Worm (Caenorhabditis elegans) whole organism, L3 larva: ENCODE measurements around the gene R11G1.2.

Experiments
- R02D3.7 ChIP-seq: fragments of 150-350 bp; optimal IDR thresholded peaks from 2 replicates; lab custom pipeline; 2014; ENCODE audit warnings: missing biosample characterization, missing genetic modification characterization
- ZK546.5 ChIP-seq: sonication (generic microtip); optimal IDR thresholded peaks from 2 replicates; lab custom pipeline; 2017; ENCODE audit warnings: missing biosample characterization, missing genetic modification characterization
- ama-1 ChIP-seq: fragments of 150-350 bp; optimal IDR thresholded peaks from 2 replicates; lab custom pipeline; 2018
- ceh-16 ChIP-seq: sonication (generic microtip); optimal IDR thresholded peaks from 2 replicates; lab custom pipeline; 2017; ENCODE audit warnings: missing biosample characterization, missing genetic modification characterization
- ceh-28 ChIP-seq: fragments of 150-350 bp; optimal IDR thresholded peaks from 2 replicates; lab custom pipeline; 2014; ENCODE audit warnings: missing biosample characterization, missing genetic modification reagents, missing genetic modification characterization
- ceh-82 ChIP-seq: fragments of 150-350 bp; optimal IDR thresholded peaks from 2 replicates; lab custom pipeline; 2014; ENCODE audit warnings: missing biosample characterization, missing genetic modification characterization
- ceh-9 ChIP-seq: sonication (generic microtip); optimal IDR thresholded peaks from 2 replicates; lab custom pipeline; 2018; ENCODE audit warnings: missing biosample characterization, missing genetic modification characterization
- daf-12 ChIP-seq: fragments of 150-350 bp; optimal IDR thresholded peaks from 2 replicates; lab custom pipeline; 2014; ENCODE audit warnings: missing biosample characterization, missing genetic modification reagents, missing genetic modification characterization
- egl-27 ChIP-seq: sonication (generic microtip); optimal IDR thresholded peaks from 4 replicates; lab custom pipeline; 2017; ENCODE audit warnings: missing biosample characterization, missing genetic modification reagents, missing genetic modification characterization
- egl-5 ChIP-seq: fragments of 150-350 bp; optimal IDR thresholded peaks from 2 replicates; lab custom pipeline; 2017; ENCODE audit warnings: missing biosample characterization, missing genetic modification reagents, missing genetic modification characterization, inconsistent platforms
- elt-1 ChIP-seq: fragments of 150-350 bp; optimal IDR thresholded peaks from 2 replicates; lab custom pipeline; 2014; ENCODE audit warnings: missing biosample characterization, missing genetic modification characterization
- elt-2 ChIP-seq: sonication (generic microtip); optimal IDR thresholded peaks from 2 replicates; lab custom pipeline; 2016; ENCODE audit warnings: missing genetic modification reagents, mild to moderate bottlenecking, missing genetic modification characterization, missing compliant biosample characterization
- elt-3 ChIP-seq, 3 experiments: fragments of 150-350 bp in 1 of 3; sonication (generic microtip) in 2 of 3; optimal IDR thresholded peaks; 2 replicates in 2 of 3; 4 replicates in 1 of 3; lab custom pipeline; 2014 to 2017; ENCODE audit warnings: missing biosample characterization in 3 of 3, missing genetic modification characterization in 3 of 3
- eor-1 ChIP-seq, 2 experiments: fragments of 150-350 bp; optimal IDR thresholded peaks; 2 replicates each; lab custom pipeline; 2014 to 2018; ENCODE audit warnings: missing biosample characterization in 2 of 2, missing genetic modification characterization in 2 of 2
- fkh-2 ChIP-seq: fragments of 150-350 bp; optimal IDR thresholded peaks from 2 replicates; lab custom pipeline; 2014; ENCODE audit warnings: missing biosample characterization, missing genetic modification reagents, missing genetic modification characterization
- fos-1 ChIP-seq: fragments of 150-350 bp; optimal IDR thresholded peaks from 2 replicates; lab custom pipeline; 2014; ENCODE audit warnings: missing biosample characterization, missing genetic modification characterization
- hmg-11 ChIP-seq: sonication (generic microtip); optimal IDR thresholded peaks from 2 replicates; lab custom pipeline; 2016; ENCODE audit warnings: missing genetic modification characterization, missing compliant biosample characterization
- jun-1 ChIP-seq: fragments of 150-350 bp; optimal IDR thresholded peaks from 2 replicates; lab custom pipeline; 2014; ENCODE audit warnings: missing biosample characterization, missing genetic modification reagents, missing genetic modification characterization
- lin-15B ChIP-seq: fragments of 150-350 bp; optimal IDR thresholded peaks from 2 replicates; lab custom pipeline; 2014; ENCODE audit warnings: missing biosample characterization, missing genetic modification characterization
- lin-39 ChIP-seq: fragments of 150-350 bp; optimal IDR thresholded peaks from 2 replicates; lab custom pipeline; 2018; ENCODE audit warnings: missing biosample characterization, missing genetic modification reagents, missing genetic modification characterization
- lsy-12 ChIP-seq: sonication (generic microtip); optimal IDR thresholded peaks from 2 replicates; lab custom pipeline; 2016; ENCODE audit warnings: mild to moderate bottlenecking, missing genetic modification characterization, missing compliant biosample characterization
- mdl-1 ChIP-seq: fragments of 150-350 bp; optimal IDR thresholded peaks from 2 replicates; lab custom pipeline; 2014; ENCODE audit warnings: missing biosample characterization, missing genetic modification characterization
- mml-1 ChIP-seq: fragments of 150-350 bp; sonication (generic microtip); optimal IDR thresholded peaks from 3 replicates; lab custom pipeline; 2014; ENCODE audit warnings: missing biosample characterization, missing genetic modification characterization
- nfya-1 ChIP-seq: sonication (generic microtip); optimal IDR thresholded peaks from 2 replicates; lab custom pipeline; 2017; ENCODE audit warnings: missing genetic modification characterization, mild to moderate bottlenecking, missing compliant biosample characterization, antibody characterized with exemption, moderate library complexity; ENCODE audit not compliant: insufficient read depth
- nhr-11 ChIP-seq: fragments of 150-350 bp; optimal IDR thresholded peaks from 2 replicates; lab custom pipeline; 2014; ENCODE audit warnings: missing biosample characterization, missing genetic modification characterization
- nhr-12 ChIP-seq: fragments of 150-350 bp; optimal IDR thresholded peaks from 2 replicates; lab custom pipeline; 2014; ENCODE audit warnings: missing biosample characterization, missing genetic modification characterization
- nhr-23 ChIP-seq: fragments of 150-350 bp; optimal IDR thresholded peaks from 2 replicates; lab custom pipeline; 2014; ENCODE audit warnings: missing biosample characterization, missing genetic modification reagents, missing genetic modification characterization
- nhr-237 ChIP-seq: fragments of 150-350 bp; optimal IDR thresholded peaks from 2 replicates; lab custom pipeline; 2014; ENCODE audit warnings: missing biosample characterization, missing genetic modification characterization
- nhr-25 ChIP-seq: sonication (generic microtip); optimal IDR thresholded peaks from 2 replicates; lab custom pipeline; 2017; ENCODE audit warnings: missing biosample characterization, missing genetic modification characterization
- nhr-28 ChIP-seq: fragments of 150-350 bp; optimal IDR thresholded peaks from 2 replicates; lab custom pipeline; 2014; ENCODE audit warnings: missing biosample characterization, missing genetic modification characterization
- nhr-43 ChIP-seq: sonication (generic microtip); optimal IDR thresholded peaks from 2 replicates; lab custom pipeline; 2016; ENCODE audit warnings: mild to moderate bottlenecking, missing genetic modification characterization, missing compliant biosample characterization; ENCODE audit not compliant: poor library complexity, severe bottlenecking
- nhr-67 ChIP-seq: fragments of 150-350 bp; optimal IDR thresholded peaks from 2 replicates; lab custom pipeline; 2014; ENCODE audit warnings: missing biosample characterization, missing genetic modification characterization
- nhr-76 ChIP-seq: fragments of 150-350 bp; sonication (generic microtip); optimal IDR thresholded peaks from 5 replicates; lab custom pipeline; 2014; ENCODE audit warnings: missing biosample characterization, missing genetic modification characterization
- nhr-77 ChIP-seq: fragments of 150-350 bp; optimal IDR thresholded peaks from 2 replicates; lab custom pipeline; 2014; ENCODE audit warnings: missing biosample characterization, missing genetic modification characterization
- pha-4 ChIP-seq: fragments of 150-350 bp; optimal IDR thresholded peaks from 2 replicates; lab custom pipeline; 2014; ENCODE audit warnings: missing biosample characterization, missing genetic modification reagents, missing genetic modification characterization
- pqm-1 ChIP-seq: fragments of 150-350 bp; optimal IDR thresholded peaks from 2 replicates; lab custom pipeline; 2017; ENCODE audit warnings: missing biosample characterization, missing genetic modification characterization, inconsistent platforms
- sea-2 ChIP-seq: fragments of 150-350 bp; sonication (generic microtip); optimal IDR thresholded peaks from 4 replicates; lab custom pipeline; 2014; ENCODE audit warnings: missing biosample characterization, missing genetic modification reagents, missing genetic modification characterization
- skn-1 ChIP-seq: fragments of 150-350 bp; optimal IDR thresholded peaks from 2 replicates; lab custom pipeline; 2014; ENCODE audit warnings: missing biosample characterization, missing genetic modification characterization
- snpc-4 ChIP-seq: fragments of 150-350 bp; optimal IDR thresholded peaks from 2 replicates; lab custom pipeline; 2014; ENCODE audit warnings: missing biosample characterization, missing genetic modification characterization
- unc-39 ChIP-seq: sonication (generic microtip); optimal IDR thresholded peaks from 4 replicates; lab custom pipeline; 2017; ENCODE audit warnings: missing biosample characterization, missing genetic modification characterization
- unc-62 ChIP-seq: fragments of 150-350 bp; sonication (generic microtip); optimal IDR thresholded peaks from 4 replicates; lab custom pipeline; 2014; ENCODE audit warnings: missing biosample characterization, missing genetic modification reagents, missing genetic modification characterization
- zag-1 ChIP-seq: fragments of 150-350 bp; optimal IDR thresholded peaks from 2 replicates; lab custom pipeline; 2014; ENCODE audit warnings: missing biosample characterization, missing genetic modification characterization
- ztf-11 ChIP-seq: fragments of 150-350 bp; optimal IDR thresholded peaks from 2 replicates; lab custom pipeline; 2014; ENCODE audit warnings: missing biosample characterization, missing genetic modification characterization

The R11G1.2 gene

ce11 chrX:3673584-3674108 lies 23.2 kb downstream of the R11G1.2 start, which contains the start of gene ceh-63:
TSS of gene ceh-63 (minus strand) at chrX:3674058.
- TF ChIP-seq nhr-23 (no peak), snpc-4 (tag; lab: Kevin White, UChicago) (no peak), ceh-16 (tag; lab: Kevin White, UChicago) (no peak), fkh-2 (tag; lab: Kevin White, UChicago) (no peak), R02D3.7 (tag; lab: Kevin White, UChicago) (no peak), ama-1 (lab: Kevin White, UChicago) (no peak), skn-1 (no peak), zag-1 (no peak), unc-62 (GFP tag; lab: Kevin White, UChicago) (no peak), nhr-76 (tag; lab: Kevin White, UChicago) (no peak), elt-3 (tag; optimal IDR thresholded peaks at IDR 0.05; lab: Kevin White, UChicago) (no peak), daf-12 (no peak), elt-2 (tag; lab: Kevin White, UChicago) (no peak), nhr-43 (tag; lab: Kevin White, UChicago) (no peak), nhr-25 (tag; lab: Kevin White, UChicago) (no peak), elt-1 (no peak), mml-1 (tag; lab: Kevin White, UChicago) (no peak), nhr-12 (no peak), egl-27 (tag; lab: Kevin White, UChicago) (no peak)

ce11 chrX:3678507-3679175 lies 28.2 kb downstream of the R11G1.2 start, which contains the start of gene tag-52:
TSS of gene tag-52 (minus strand) at chrX:3678557.
- TF ChIP-seq elt-1, result peak; percentile 50
- no peak for TF ChIP-seq daf-12
- TF ChIP-seq nhr-237 (tag; lab: Kevin White, UChicago), result no peak
- TF ChIP-seq nhr-76 (tag; lab: Kevin White, UChicago), result no peak
- TF ChIP-seq unc-62 (GFP tag; lab: Kevin White, UChicago), result no peak
- TF ChIP-seq nfya-1 (tag; lab: Kevin White, UChicago), result peak; percentile 31
- no peak for TF ChIP-seq nhr-28 (tag; lab: Kevin White, UChicago)
- TF ChIP-seq nhr-77 (tag; lab: Kevin White, UChicago), result no peak
- TF ChIP-seq fos-1 (tag; lab: Kevin White, UChicago), result no peak
- TF ChIP-seq ceh-28 (tag; lab: Kevin White, UChicago), result no peak
- peak; percentile 86 for TF ChIP-seq elt-2 (tag; lab: Kevin White, UChicago)
- peak; percentile 46 for TF ChIP-seq skn-1
- TF ChIP-seq pha-4 (tag; lab: Kevin White, UChicago), result peak; percentile 41
- no peak for TF ChIP-seq ztf-11
- no peak for TF ChIP-seq ceh-16 (tag; lab: Kevin White, UChicago)
- peak; percentile 53 for TF ChIP-seq lin-39 (tag; lab: Kevin White, UChicago)
- peak; percentile 9 for TF ChIP-seq nhr-43 (tag; lab: Kevin White, UChicago)
- no peak for TF ChIP-seq nhr-23
- TF ChIP-seq ZK546.5, result no peak
- TF ChIP-seq fkh-2 (tag; lab: Kevin White, UChicago), result no peak
- TF ChIP-seq jun-1 (tag; lab: Kevin White, UChicago), result peak; percentile 50
- no peak for TF ChIP-seq eor-1 (tag; optimal IDR thresholded peaks at IDR 0.05; lab: Kevin White, UChicago)
- TF ChIP-seq mml-1 (tag; lab: Kevin White, UChicago), result no peak
- no peak for TF ChIP-seq ceh-82 (tag; lab: Kevin White, UChicago)
- peak; percentile 67 for TF ChIP-seq pqm-1 (tag; lab: Kevin White, UChicago)
- peak; percentile 63 for TF ChIP-seq egl-5 (tag; lab: Kevin White, UChicago)
- no peak for TF ChIP-seq hmg-11
- TF ChIP-seq ceh-9 (tag; lab: Kevin White, UChicago), result no peak
- no peak for TF ChIP-seq nhr-67 (tag; lab: Kevin White, UChicago)
- TF ChIP-seq nhr-11 (tag; lab: Kevin White, UChicago), result no peak
- TF ChIP-seq mdl-1, result no peak
- TF ChIP-seq lsy-12 (tag; lab: Kevin White, UChicago), result peak; percentile 47
- no peak for TF ChIP-seq sea-2 (GFP tag; lab: Kevin White, UChicago)
- no peak for TF ChIP-seq snpc-4 (tag; lab: Kevin White, UChicago)
- no peak for TF ChIP-seq nhr-12
- no peak for TF ChIP-seq unc-39 (tag; lab: Kevin White, UChicago)
- no peak for TF ChIP-seq ama-1 (lab: Kevin White, UChicago)
- TF ChIP-seq zag-1, result no peak
- TF ChIP-seq lin-15B (tag; lab: Kevin White, UChicago), result peak; percentile 32
- TF ChIP-seq nhr-25 (tag; lab: Kevin White, UChicago), result peak; percentile 8
- no peak for TF ChIP-seq egl-27 (tag; lab: Kevin White, UChicago)
